Fruit fly (Drosophila melanogaster) S2 (cell line): ENCODE results near the gene CG7289.

Experiments used
- CG8478 ChIP-seq: fragments of >200 bp; optimal IDR thresholded peaks from 2 replicates; lab custom pipeline; 2018
- CTCF ChIP-seq, 2 experiments: fragments of >200 bp; optimal IDR thresholded peaks; 2 replicates each; lab custom pipeline; 2018

- TF ChIP-seq CG8478: no peak
- TF ChIP-seq CTCF (optimal IDR thresholded peaks at IDR 0.05; lab: Kevin White, UChicago): peak; percentile 20 to 25
These were observed 8.1 kb upstream of the CG7289 start, which contains the start of gene Der-1 for dm6 chr2L:1973957-1974356.
